Fruit fly (Drosophila melanogaster): ENCODE data around the gene CG13465.

DNA sequence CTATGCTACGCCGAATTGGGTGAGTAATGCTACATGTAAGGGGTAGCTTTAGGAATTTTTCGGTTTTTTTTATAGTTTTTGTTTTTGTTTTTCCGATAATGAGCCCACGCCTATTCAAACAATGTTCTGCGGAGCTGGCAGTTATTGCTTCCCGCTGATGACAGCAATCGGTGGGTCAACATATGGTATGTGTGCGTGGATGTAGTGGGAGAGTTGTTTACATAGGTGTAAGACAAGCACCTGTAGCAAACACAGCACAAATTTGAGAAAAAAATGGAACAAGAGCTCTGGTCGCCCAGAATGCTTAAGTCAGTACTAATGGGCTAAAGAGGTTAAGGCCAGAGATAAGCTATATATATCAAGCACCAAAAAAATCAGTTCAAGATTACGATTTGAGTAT lies 44.1 kb upstream of the CG13465 start:
- TF ChIP-seq toe (GFP tag; optimal IDR thresholded peaks at IDR 0.05) (no peak), Clk (GFP tag; optimal IDR thresholded peaks at IDR 0.05) (no peak), CG33017 (tag; optimal IDR thresholded peaks at IDR 0.05) (no peak), kay (GFP tag; ENCODE audit: borderline replicate concordance) (no peak), Mnt (GFP tag; optimal IDR thresholded peaks at IDR 0.05) (no peak), CG7101 (tag; optimal IDR thresholded peaks at IDR 0.05) (no peak), ovo (GFP tag; optimal IDR thresholded peaks at IDR 0.05) (no peak), pad (GFP tag; optimal IDR thresholded peaks at IDR 0.05) (no peak), CG11617 (GFP tag; optimal IDR thresholded peaks at IDR 0.05) (no peak)

Data from whole organism, adult.